Fruit fly (Drosophila melanogaster) whole organism, embryonic: ENCODE results near the gene Pph13.

Experiments used
- ATbp ChIP-seq: fragments of 200-800 bp; sonication (Bioruptor generic); optimal IDR thresholded peaks from 2 replicates; lab custom pipeline; 2017; ENCODE audit warnings: missing biosample characterization, mild to moderate bottlenecking, missing genetic modification characterization, missing genetic modification reagents
- Abd-B ChIP-seq: fragments of 200-800 bp; sonication (Bioruptor generic); optimal IDR thresholded peaks from 2 replicates; lab custom pipeline; 2018; ENCODE audit warnings: missing biosample characterization, mild to moderate bottlenecking, missing genetic modification characterization, moderate library complexity
- BEAF-32 ChIP-seq: fragments of 200-800 bp; sonication (Bioruptor generic); optimal IDR thresholded peaks from 3 replicates; lab custom pipeline; 2017; ENCODE audit warnings: missing biosample characterization, missing genetic modification characterization, mild to moderate bottlenecking, moderate library complexity, missing genetic modification reagents
- C15 ChIP-seq: fragments of 200-800 bp; sonication (Bioruptor generic); IDR thresholded peaks from 3 replicates; pipeline ENCODE4 v1.3.6; 2022; ENCODE audit warnings: missing biosample characterization, missing genetic modification characterization
- CG11695 ChIP-seq: fragments of 200-800 bp; sonication (Bioruptor generic); IDR thresholded peaks from 3 replicates; pipeline ENCODE4 v1.3.6; 2022; ENCODE audit warnings: missing biosample characterization, missing genetic modification characterization
- CG12236 ChIP-seq: fragments of 200-800 bp; sonication (Bioruptor generic); optimal IDR thresholded peaks from 2 replicates; lab custom pipeline; 2016; ENCODE audit warnings: missing biosample characterization, missing genetic modification characterization
- CG12391 ChIP-seq: fragments of 200-800 bp; sonication (Bioruptor generic); optimal IDR thresholded peaks from 3 replicates; lab custom pipeline; 2018; ENCODE audit warnings: missing biosample characterization, mild to moderate bottlenecking, missing genetic modification characterization, moderate library complexity
- CG12659 ChIP-seq: fragments of 200-800 bp; sonication (Bioruptor generic); optimal IDR thresholded peaks from 3 replicates; lab custom pipeline; 2017; ENCODE audit warnings: mild to moderate bottlenecking, missing biosample characterization, missing genetic modification reagents, missing genetic modification characterization
- CG14441 ChIP-seq: fragments of 200-800 bp; sonication (Bioruptor generic); IDR thresholded peaks from 2 replicates; pipeline ENCODE4 v1.3.6; 2022; ENCODE audit warnings: missing biosample characterization, missing genetic modification characterization
- CG14710 ChIP-seq: fragments of 200-800 bp; sonication (Bioruptor generic); optimal IDR thresholded peaks from 3 replicates; lab custom pipeline; 2019; ENCODE audit warnings: missing biosample characterization, mild to moderate bottlenecking, missing genetic modification characterization, moderate library complexity
- CG15601 ChIP-seq: fragments of 200-800 bp; sonication (Bioruptor generic); optimal IDR thresholded peaks from 3 replicates; lab custom pipeline; 2019; ENCODE audit warnings: missing biosample characterization, mild to moderate bottlenecking, missing genetic modification characterization, moderate library complexity
- CG1603 ChIP-seq: fragments of 200-800 bp; sonication (Bioruptor generic); optimal IDR thresholded peaks from 2 replicates; lab custom pipeline; 2019; ENCODE audit warnings: missing biosample characterization, mild to moderate bottlenecking, missing genetic modification characterization, moderate library complexity
- CG17186 ChIP-seq: fragments of 200-800 bp; sonication (Bioruptor generic); optimal IDR thresholded peaks from 3 replicates; lab custom pipeline; 2017; ENCODE audit warnings: missing biosample characterization, missing genetic modification reagents, missing genetic modification characterization
- CG17829 ChIP-seq: fragments of 200-800 bp; optimal IDR thresholded peaks from 2 replicates; lab custom pipeline; 2019; ENCODE audit warnings: missing biosample characterization, mild to moderate bottlenecking, missing genetic modification characterization, moderate library complexity
- CG2129 ChIP-seq: fragments of 200-800 bp; sonication (Bioruptor generic); IDR thresholded peaks from 2 replicates; pipeline ENCODE4 v1.3.6; 2022; ENCODE audit warnings: missing biosample characterization, missing genetic modification characterization; ENCODE audit not compliant: partially characterized antibody
- CG3065 ChIP-seq: fragments of 200-800 bp; sonication (Bioruptor generic); optimal IDR thresholded peaks from 2 replicates; lab custom pipeline; 2016; ENCODE audit warnings: missing biosample characterization, missing genetic modification characterization
- CG31224 ChIP-seq: fragments of 200-800 bp; sonication (Bioruptor generic); IDR thresholded peaks from 2 replicates; pipeline ENCODE4 v1.3.6; 2022; ENCODE audit warnings: missing biosample characterization, missing genetic modification characterization
- CG34224 ChIP-seq: fragments of 200-800 bp; sonication (Bioruptor generic); IDR thresholded peaks from 3 replicates; pipeline ENCODE4 v1.3.6; 2022; ENCODE audit warnings: missing biosample characterization, missing genetic modification characterization; ENCODE audit not compliant: partially characterized antibody
- CG42726 ChIP-seq: fragments of 200-800 bp; sonication (Bioruptor generic); IDR thresholded peaks from 2 replicates; pipeline ENCODE4 v1.3.6; 2022; ENCODE audit warnings: missing biosample characterization, missing genetic modification characterization; ENCODE audit not compliant: partially characterized antibody
- CG6813 ChIP-seq: fragments of 200-800 bp; sonication (Bioruptor generic); optimal IDR thresholded peaks from 2 replicates; lab custom pipeline; 2017; ENCODE audit warnings: missing biosample characterization, missing genetic modification characterization, mild to moderate bottlenecking, moderate library complexity, missing genetic modification reagents
- CG7963 ChIP-seq: fragments of 200-800 bp; sonication (Bioruptor generic); IDR thresholded peaks from 3 replicates; pipeline ENCODE4 v1.3.6; 2022; ENCODE audit warnings: missing biosample characterization, missing genetic modification characterization; ENCODE audit not compliant: partially characterized antibody
- CG8290 ChIP-seq, 3 experiments: fragments of 200-800 bp; sonication (Bioruptor generic); optimal IDR thresholded peaks; 2 replicates each; lab custom pipeline; 2016 to 2019; ENCODE audit warnings: missing biosample characterization in 3 of 3, missing genetic modification characterization in 3 of 3, mild to moderate bottlenecking in 2 of 3, moderate library complexity in 1 of 3
- CHES-1-like ChIP-seq: fragments of 200-800 bp; sonication (Bioruptor generic); optimal IDR thresholded peaks from 2 replicates; lab custom pipeline; 2016; ENCODE audit warnings: missing biosample characterization, missing genetic modification characterization
- Dp ChIP-seq: fragments of 200-800 bp; sonication (Bioruptor generic); optimal IDR thresholded peaks from 2 replicates; lab custom pipeline; 2018; ENCODE audit warnings: missing biosample characterization, mild to moderate bottlenecking, missing genetic modification characterization, moderate library complexity
- Dref ChIP-seq: fragments of 200-800 bp; sonication (Bioruptor generic); IDR thresholded peaks from 2 replicates; pipeline ENCODE4 v1.3.6; 2022; ENCODE audit warnings: missing biosample characterization, missing genetic modification characterization
- E2f2 ChIP-seq: fragments of 200-800 bp; sonication (Bioruptor generic); IDR thresholded peaks from 2 replicates; pipeline ENCODE4 v1.3.6; 2022; ENCODE audit warnings: missing biosample characterization, missing genetic modification characterization
- Ets97D ChIP-seq: fragments of 200-800 bp; sonication (Bioruptor generic); optimal IDR thresholded peaks from 3 replicates; lab custom pipeline; 2016; ENCODE audit warnings: missing biosample characterization, missing genetic modification characterization
- MBD-R2 ChIP-seq: fragments of 200-800 bp; sonication (Bioruptor generic); IDR thresholded peaks from 2 replicates; pipeline ENCODE4 v1.3.6; 2022; ENCODE audit warnings: missing biosample characterization, missing genetic modification characterization
- Myb ChIP-seq: fragments of 200-800 bp; sonication (Bioruptor generic); optimal IDR thresholded peaks from 2 replicates; lab custom pipeline; 2016; ENCODE audit warnings: missing biosample characterization, missing genetic modification characterization
- Nf-YA ChIP-seq: fragments of 200-800 bp; sonication (Bioruptor generic); IDR thresholded peaks from 2 replicates; pipeline ENCODE4 v1.3.6; 2022; ENCODE audit warnings: missing biosample characterization, missing genetic modification characterization
- Sry-δ ChIP-seq: fragments of 200-800 bp; sonication (Bioruptor generic); optimal IDR thresholded peaks from 2 replicates; lab custom pipeline; 2016; ENCODE audit warnings: missing biosample characterization, missing genetic modification characterization
- bab2 ChIP-seq: fragments of 200-800 bp; sonication (Bioruptor generic); optimal IDR thresholded peaks from 2 replicates; lab custom pipeline; 2016; ENCODE audit warnings: missing biosample characterization, missing genetic modification characterization
- btn ChIP-seq: fragments of 200-800 bp; sonication (Bioruptor generic); optimal IDR thresholded peaks from 2 replicates; lab custom pipeline; 2016; ENCODE audit warnings: missing biosample characterization, missing genetic modification characterization
- chif ChIP-seq, 2 experiments: fragments of 200-800 bp; sonication (Bioruptor generic); optimal IDR thresholded peaks; 3 replicates each; lab custom pipeline; 2016; ENCODE audit warnings: missing biosample characterization in 2 of 2, missing genetic modification characterization in 2 of 2
- dm ChIP-seq: fragments of 200-800 bp; sonication (Bioruptor generic); optimal IDR thresholded peaks from 3 replicates; lab custom pipeline; 2016; ENCODE audit warnings: missing biosample characterization, missing genetic modification characterization
- gfzf ChIP-seq: fragments of 200-800 bp; sonication (Bioruptor generic); optimal IDR thresholded peaks from 2 replicates; lab custom pipeline; 2016; ENCODE audit warnings: missing biosample characterization, mild to moderate bottlenecking, missing genetic modification characterization, moderate library complexity
- grau ChIP-seq: fragments of 200-800 bp; optimal IDR thresholded peaks from 3 replicates; lab custom pipeline; 2019; ENCODE audit warnings: missing biosample characterization, mild to moderate bottlenecking, missing genetic modification characterization, moderate library complexity
- gro ChIP-seq: fragments of 200-800 bp; sonication (Bioruptor generic); optimal IDR thresholded peaks from 2 replicates; lab custom pipeline; 2016; ENCODE audit warnings: missing biosample characterization, missing genetic modification characterization
- hbn ChIP-seq: fragments of 200-800 bp; sonication (Bioruptor generic); IDR thresholded peaks from 2 replicates; pipeline ENCODE4 v1.3.6; 2022; ENCODE audit warnings: missing biosample characterization, missing genetic modification characterization; ENCODE audit not compliant: partially characterized antibody
- inv ChIP-seq: fragments of 200-800 bp; sonication (Bioruptor generic); IDR thresholded peaks from 2 replicates; pipeline ENCODE4 v1.3.6; 2022; ENCODE audit warnings: missing biosample characterization, missing genetic modification characterization; ENCODE audit not compliant: partially characterized antibody
- knrl ChIP-seq: fragments of 200-800 bp; sonication (Bioruptor generic); IDR thresholded peaks from 3 replicates; pipeline ENCODE4 v1.3.6; 2022; ENCODE audit warnings: missing biosample characterization, missing genetic modification characterization; ENCODE audit not compliant: partially characterized antibody
- nmo ChIP-seq: fragments of 200-800 bp; sonication (Bioruptor generic); optimal IDR thresholded peaks from 2 replicates; lab custom pipeline; 2018; ENCODE audit warnings: missing biosample characterization, mild to moderate bottlenecking, missing genetic modification characterization, moderate library complexity
- pzg ChIP-seq: fragments of 200-800 bp; sonication (Bioruptor generic); optimal IDR thresholded peaks from 3 replicates; lab custom pipeline; 2018; ENCODE audit warnings: missing biosample characterization, mild to moderate bottlenecking, missing genetic modification characterization, moderate library complexity
- sens ChIP-seq: fragments of 200-800 bp; sonication (Bioruptor generic); peaks from one replicate; lab custom pipeline; 2016; ENCODE audit warnings: missing biosample characterization, missing genetic modification characterization
- stwl ChIP-seq: fragments of 200-800 bp; sonication (Bioruptor generic); optimal IDR thresholded peaks from 3 replicates; lab custom pipeline; 2018; ENCODE audit warnings: missing biosample characterization, mild to moderate bottlenecking, missing genetic modification characterization, moderate library complexity
- tin ChIP-seq: fragments of 200-800 bp; sonication (Bioruptor generic); optimal IDR thresholded peaks from 3 replicates; lab custom pipeline; 2016; ENCODE audit warnings: missing biosample characterization, missing genetic modification characterization
- unc-4 ChIP-seq: fragments of 200-800 bp; sonication (Bioruptor generic); IDR thresholded peaks from 2 replicates; pipeline ENCODE4 v1.3.6; 2022; ENCODE audit warnings: missing biosample characterization, missing genetic modification characterization; ENCODE audit not compliant: partially characterized antibody
- zfh1 ChIP-seq: fragments of 200-800 bp; sonication (Bioruptor generic); IDR thresholded peaks from 3 replicates; pipeline ENCODE4 v1.3.6; 2022; ENCODE audit warnings: missing biosample characterization, missing genetic modification characterization

The Pph13 gene

DNA sequence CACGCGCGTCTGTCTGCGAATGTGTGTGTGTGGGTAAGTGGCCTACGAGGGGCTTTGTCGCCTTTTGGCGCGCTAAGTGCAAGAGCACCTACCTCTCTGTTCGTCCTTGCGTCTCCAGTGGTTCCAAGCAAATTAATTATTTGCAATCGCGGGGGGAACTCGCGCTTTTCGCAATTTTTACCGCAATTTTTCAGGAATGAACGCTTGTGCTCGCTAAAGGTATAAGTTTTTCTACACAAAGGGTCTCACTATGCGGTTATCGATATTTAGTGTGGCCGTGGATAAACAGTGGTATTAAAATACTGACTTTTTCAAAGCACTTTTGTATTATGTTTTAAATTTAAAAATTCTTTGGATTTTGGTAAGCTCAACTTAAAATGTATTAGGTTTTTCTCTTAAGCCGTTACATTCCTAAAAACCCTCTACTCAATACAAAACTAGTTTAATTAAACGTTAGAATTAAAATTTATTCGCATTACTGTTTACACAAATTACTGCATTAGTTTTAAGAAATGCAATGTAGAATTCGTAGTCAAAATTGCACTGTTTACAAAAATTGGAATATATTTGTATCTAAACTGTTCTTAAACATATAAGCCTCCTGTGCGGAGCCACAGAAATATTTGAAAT is 34.8 kb upstream of the Pph13 start, which contains the start of gene lwr (continued):
- TF ChIP-seq CG11695 (GFP tag; lab: Robert Waterston, UW): no peak
- TF ChIP-seq CG15601: peak; percentile 23
- TF ChIP-seq CG12391: peak; percentile 16
- TF ChIP-seq Dp (GFP tag; lab: Kevin White, UChicago): peak; percentile 67
- peak; percentile 61 for TF ChIP-seq hbn (GFP tag; lab: Robert Waterston, UW)
- peak; percentile 36 for TF ChIP-seq CG1603
- TF ChIP-seq CG12659 (GFP tag; lab: Kevin White, UChicago): peak; percentile 50
- no peak for TF ChIP-seq CG3065 (GFP tag; lab: Kevin White, UChicago)
- TF ChIP-seq gfzf (GFP tag; lab: Kevin White, UChicago): peak; percentile 83
- peak; percentile 15 for TF ChIP-seq nmo
- TF ChIP-seq Nf-YA: no peak
- TF ChIP-seq grau (tag; lab: Kevin White, UChicago): no peak
- TF ChIP-seq btn: no peak
- peak; percentile 27 for TF ChIP-seq Ets97D (GFP tag; lab: Kevin White, UChicago)
- peak; percentile 40; the same call in 1 of the 2 replicates for TF ChIP-seq inv (GFP tag; lab: Robert Waterston, UW)
- no peak for TF ChIP-seq tin (GFP tag; lab: Kevin White, UChicago)
- TF ChIP-seq BEAF-32 (GFP tag; lab: Kevin White, UChicago): peak; percentile 79
- TF ChIP-seq CG12236 (GFP tag; lab: Kevin White, UChicago): no peak
- peak; percentile 38 for TF ChIP-seq CG14710 (tag; lab: Kevin White, UChicago)
- TF ChIP-seq ATbp (GFP tag; lab: Kevin White, UChicago): no peak
- peak; percentile 62 for TF ChIP-seq MBD-R2 (GFP tag; lab: Robert Waterston, UW)
- no peak for TF ChIP-seq CG8290 (GFP tag; optimal IDR thresholded peaks at IDR 0.05; lab: Kevin White, UChicago)
- TF ChIP-seq CG8290 (tag; optimal IDR thresholded peaks at IDR 0.05; lab: Kevin White, UChicago): no peak
- TF ChIP-seq CG14441: no peak
- TF ChIP-seq CG34224 (GFP tag; lab: Robert Waterston, UW): peak; percentile 27; the same call in 2 of the 3 replicates
- TF ChIP-seq CHES-1-like: peak; percentile 18
- no peak for TF ChIP-seq Abd-B (GFP tag; lab: Kevin White, UChicago)
- TF ChIP-seq Dref (GFP tag; lab: Robert Waterston, UW): peak; percentile 72
- no peak for TF ChIP-seq CG31224
- peak; percentile 65 for TF ChIP-seq unc-4
- peak; percentile 65 for TF ChIP-seq sens (GFP tag; lab: Kevin White, UChicago)
- no peak for TF ChIP-seq zfh1
- TF ChIP-seq Myb: peak; percentile 73
- peak; percentile 70 for TF ChIP-seq stwl (tag; lab: Kevin White, UChicago)
- TF ChIP-seq dm (GFP tag; lab: Kevin White, UChicago): peak; percentile 43
- TF ChIP-seq gro (GFP tag; lab: Kevin White, UChicago): no peak
- TF ChIP-seq CG7963 (GFP tag; lab: Robert Waterston, UW): no peak
- peak; percentile 22 for TF ChIP-seq CG17829 (tag; lab: Kevin White, UChicago)
- peak; percentile 47; the same call in 1 of the 2 replicates for TF ChIP-seq CG42726 (GFP tag; lab: Robert Waterston, UW)
- TF ChIP-seq C15 (GFP tag; lab: Robert Waterston, UW): no peak
- TF ChIP-seq CG6813: no peak
- no peak for TF ChIP-seq chif (GFP tag; optimal IDR thresholded peaks at IDR 0.05; lab: Kevin White, UChicago)
- no peak for TF ChIP-seq bab2 (GFP tag; lab: Kevin White, UChicago)
- peak; percentile 2 for TF ChIP-seq CG17186 (GFP tag; lab: Kevin White, UChicago)
- peak; percentile 27; the same call in 1 of the 2 replicates for TF ChIP-seq CG2129 (GFP tag; lab: Robert Waterston, UW)
- TF ChIP-seq Sry-δ (GFP tag; lab: Kevin White, UChicago): peak; percentile 60
- peak; percentile 56; the same call in 2 of the 3 replicates for TF ChIP-seq knrl (GFP tag; lab: Robert Waterston, UW)
- peak; percentile 69 for TF ChIP-seq pzg
- TF ChIP-seq E2f2 (GFP tag; lab: Robert Waterston, UW): peak; percentile 75
